Fruit fly (Drosophila melanogaster): ENCODE results near the gene CG8745.

Gene CG8745

DNA sequence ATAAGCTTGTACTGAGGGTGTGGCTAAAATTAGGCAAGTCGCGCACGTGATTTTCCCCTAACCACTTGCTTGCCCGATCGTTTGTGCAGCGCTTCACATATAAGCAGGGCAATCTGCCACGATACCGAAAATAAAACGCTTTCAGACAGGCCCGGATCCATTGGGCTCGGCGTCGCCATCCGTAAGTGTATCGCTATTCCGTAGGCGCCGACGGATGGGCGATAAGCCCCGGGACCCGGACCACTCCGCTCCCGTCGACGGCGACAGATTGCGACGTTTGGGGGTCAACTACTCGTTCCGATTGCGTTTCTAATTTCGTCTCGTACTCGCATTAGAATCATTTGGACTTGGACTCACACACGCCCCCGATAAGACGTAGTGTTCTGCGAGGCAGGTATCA, 4.3 kb downstream of the CG8745 start (continued):
- TF ChIP-seq Sox102F (GFP tag; optimal IDR thresholded peaks at IDR 0.05) (no peak), CG9139 (GFP tag; optimal IDR thresholded peaks at IDR 0.05) (no peak), Hr39 (GFP tag; optimal IDR thresholded peaks at IDR 0.05) (peak; percentile 33), CG4318 (GFP tag; optimal IDR thresholded peaks at IDR 0.05) (no peak), fkh (GFP tag; optimal IDR thresholded peaks at IDR 0.05) (no peak), CG15336 (GFP tag; IDR thresholded peaks at IDR 0.05) (no peak), CG7368 (GFP tag; optimal IDR thresholded peaks at IDR 0.05) (no peak), salr (GFP tag; optimal IDR thresholded peaks at IDR 0.05) (no peak), Eip75B (GFP tag; optimal IDR thresholded peaks at IDR 0.05) (no peak), CG34406 (GFP tag; optimal IDR thresholded peaks at IDR 0.05) (no peak), CG1621 (tag; optimal IDR thresholded peaks at IDR 0.05) (no peak), topi (GFP tag; optimal IDR thresholded peaks at IDR 0.05) (no peak), eg (GFP tag; IDR thresholded peaks at IDR 0.05) (peak; percentile 49; the same call in 1 of the 3 replicates), CG6276 (GFP tag; optimal IDR thresholded peaks at IDR 0.05) (no peak), cyc (GFP tag; optimal IDR thresholded peaks at IDR 0.05) (no peak), OdsH (GFP tag; optimal IDR thresholded peaks at IDR 0.05) (peak; percentile 25), CG3032 (tag; optimal IDR thresholded peaks at IDR 0.05) (no peak), Ets96B (tag; optimal IDR thresholded peaks at IDR 0.05) (no peak), CG6854 (GFP tag; optimal IDR thresholded peaks at IDR 0.05) (no peak), Eip93F (GFP tag; optimal IDR thresholded peaks at IDR 0.05) (no peak), spab (GFP tag; optimal IDR thresholded peaks at IDR 0.05) (no peak), net (GFP tag; optimal IDR thresholded peaks at IDR 0.05) (peak; percentile 54)

DNA sequence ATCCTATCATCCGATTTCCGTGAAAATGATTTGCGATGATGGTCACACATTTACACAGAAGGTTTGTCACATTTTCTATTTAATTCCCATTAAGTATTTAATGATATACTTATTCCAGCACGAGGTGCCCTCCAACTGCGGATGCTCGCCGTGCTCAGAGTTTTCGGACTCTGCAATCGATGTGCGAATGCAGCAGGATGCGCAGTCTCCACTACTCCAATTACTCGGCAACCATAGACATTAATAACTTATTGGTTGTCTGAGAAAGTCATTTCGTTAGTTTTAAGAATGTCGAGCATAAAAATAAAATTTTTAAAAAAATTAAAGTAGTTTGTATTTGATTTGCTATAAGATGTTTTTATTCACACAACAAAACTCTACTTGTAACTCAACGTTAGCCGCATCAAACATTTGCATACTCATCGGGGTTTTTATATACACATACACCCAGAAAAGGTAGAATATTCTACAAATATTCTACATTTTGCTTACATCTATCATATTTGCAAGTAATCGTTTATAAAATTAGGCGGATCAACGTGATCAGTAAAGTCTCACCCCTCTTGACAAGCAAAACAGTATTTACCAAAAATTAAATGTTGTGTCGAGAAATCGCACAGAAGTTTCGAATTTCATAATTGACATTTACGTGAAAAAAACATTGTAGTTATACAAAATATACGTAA, 6.9 kb downstream of the CG8745 start:
- no peak for TF ChIP-seq vri (GFP tag; optimal IDR thresholded peaks at IDR 0.05)
- TF ChIP-seq Eip78C (GFP tag), result no peak
- peak; percentile 48 for TF ChIP-seq svp (GFP tag)

DNA sequence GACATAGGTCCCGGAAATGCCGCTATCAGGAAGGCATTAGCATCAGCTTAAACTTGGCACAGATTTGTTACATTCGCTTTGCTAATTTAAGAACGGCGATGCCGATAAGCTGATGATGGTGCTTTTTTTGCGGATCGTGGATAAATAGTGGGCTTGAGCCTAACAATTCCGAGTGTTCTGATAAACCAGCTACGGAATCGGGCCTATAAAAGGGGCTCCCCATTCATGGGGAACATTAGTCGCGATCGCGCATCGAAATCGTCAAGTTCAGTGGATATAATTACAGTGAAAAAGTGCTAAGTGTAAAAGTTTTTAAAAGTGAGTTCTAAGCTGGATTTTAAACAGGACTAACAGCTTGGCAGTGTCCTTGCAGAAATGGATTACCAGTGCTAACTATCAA, 21.0 kb downstream of the CG8745 start, which contains the start of gene Hml:
Gene Hml, plus strand, starts transcription at position 301 of the 400 bp plus-strand sequence.
- TF ChIP-seq salr (GFP tag; optimal IDR thresholded peaks at IDR 0.05) (no peak), Eip78C (GFP tag) (no peak), CG11294 (GFP tag; IDR thresholded peaks at IDR 0.05) (no peak), CG8319 (GFP tag; optimal IDR thresholded peaks at IDR 0.05) (no peak), Sox15 (GFP tag; optimal IDR thresholded peaks at IDR 0.05) (no peak), fd85E (GFP tag; optimal IDR thresholded peaks at IDR 0.05) (no peak), Hr38 (GFP tag; optimal IDR thresholded peaks at IDR 0.05) (no peak), lz (GFP tag; optimal IDR thresholded peaks at IDR 0.05) (no peak)

DNA sequence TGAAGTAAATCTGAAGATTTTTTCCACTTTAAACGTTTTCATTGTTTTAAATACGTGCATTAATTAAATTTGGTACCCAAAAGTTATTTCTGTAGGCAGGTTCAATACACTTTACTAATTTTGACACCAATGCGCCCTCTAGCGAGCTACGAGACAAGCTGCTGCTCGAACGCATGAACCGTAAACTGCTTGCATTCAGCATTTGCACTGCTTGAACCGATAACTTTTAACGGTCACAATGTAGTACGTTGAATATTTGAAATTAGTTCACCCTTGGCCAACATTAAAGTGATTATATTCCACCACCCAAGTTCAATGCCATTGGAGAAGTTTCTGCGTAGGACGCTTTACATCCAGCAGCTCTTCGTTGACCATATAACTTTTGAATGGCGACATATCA, 21.4 kb downstream of the CG8745 start:
- no peak for TF ChIP-seq CG16779 (tag; optimal IDR thresholded peaks at IDR 0.05)
- TF ChIP-seq CG31627 (GFP tag; optimal IDR thresholded peaks at IDR 0.05), result peak; percentile 1

DNA sequence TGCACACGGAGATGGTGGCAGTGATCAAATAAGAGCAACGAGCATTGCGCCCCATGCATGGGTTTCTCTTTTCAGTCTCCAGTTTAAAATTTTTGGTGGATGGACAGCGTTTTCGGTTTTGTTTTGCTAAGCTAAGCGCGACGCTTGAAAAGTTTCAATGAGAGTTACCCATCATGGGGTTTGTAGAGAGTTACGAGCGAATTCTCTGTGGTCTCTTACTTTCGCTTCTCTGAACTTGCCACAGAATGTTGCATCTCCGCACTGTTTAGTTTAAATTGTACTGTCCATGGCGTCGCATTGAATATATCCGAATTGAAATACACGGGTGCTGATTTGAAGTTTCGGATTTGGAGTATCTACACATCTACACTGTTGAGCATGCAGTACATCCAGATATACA, 23.3 kb downstream of the CG8745 start, which contains the start of gene Tsp68C:
Gene Tsp68C, plus strand, starts transcription at position 301 of the 400 bp plus-strand sequence.
- TF ChIP-seq Met (GFP tag; optimal IDR thresholded peaks at IDR 0.05) (no peak), Lpt (GFP tag; optimal IDR thresholded peaks at IDR 0.05) (no peak), Ets96B (tag; optimal IDR thresholded peaks at IDR 0.05) (no peak), CG11902 (GFP tag; optimal IDR thresholded peaks at IDR 0.05) (no peak), CG31627 (GFP tag; optimal IDR thresholded peaks at IDR 0.05) (no peak), CG4318 (GFP tag; optimal IDR thresholded peaks at IDR 0.05) (no peak), Eip75B (GFP tag; optimal IDR thresholded peaks at IDR 0.05) (no peak), fkh (GFP tag; optimal IDR thresholded peaks at IDR 0.05) (no peak), CG10631 (GFP tag; optimal IDR thresholded peaks at IDR 0.05) (no peak), spab (GFP tag; optimal IDR thresholded peaks at IDR 0.05) (no peak), achi (GFP tag; optimal IDR thresholded peaks at IDR 0.05) (no peak), esn (GFP tag; optimal IDR thresholded peaks at IDR 0.05) (no peak), net (GFP tag; optimal IDR thresholded peaks at IDR 0.05) (no peak), CG10669 (GFP tag; optimal IDR thresholded peaks at IDR 0.05) (no peak), CG8632 (GFP tag; optimal IDR thresholded peaks at IDR 0.05) (no peak), Hr38 (GFP tag; optimal IDR thresholded peaks at IDR 0.05) (no peak), CG3032 (tag; optimal IDR thresholded peaks at IDR 0.05) (no peak)
